Fruit fly (Drosophila melanogaster) whole organism, wandering third instar larva: ENCODE data around the gene CG13901.

Experiments
- CrebA ChIP-seq: fragments of 200-800 bp; sonication (Bioruptor generic); optimal IDR thresholded peaks from 2 replicates; lab custom pipeline; 2016; ENCODE audit warnings: missing biosample characterization, mild to moderate bottlenecking, missing genetic modification characterization, borderline replicate concordance
- Myc ChIP-seq: fragments of >200 bp; optimal IDR thresholded peaks from 2 replicates; lab custom pipeline; 2017
- N ChIP-seq: fragments of >200 bp; optimal IDR thresholded peaks from 2 replicates; lab custom pipeline; 2018; ENCODE audit warnings: missing biosample characterization, missing external identifiers, missing genetic modification characterization
- Rel ChIP-seq, 2 experiments: fragments of 200-800 bp; sonication (Bioruptor generic) in 1 of 2; optimal IDR thresholded peaks; 2 replicates in 1 of 2; 3 replicates in 1 of 2; lab custom pipeline; 2016 to 2019; ENCODE audit warnings: mild to moderate bottlenecking in 2 of 2, missing biosample characterization in 2 of 2, missing genetic modification characterization in 2 of 2, moderate library complexity in 1 of 2
- usp ChIP-seq: fragments of >200 bp; optimal IDR thresholded peaks from 2 replicates; lab custom pipeline; 2017; ENCODE audit warnings: missing biosample characterization, missing genetic modification characterization

- TF ChIP-seq N (GFP tag; lab: Kevin White, UChicago) (no peak), Myc (lab: Kevin White, UChicago) (no peak), Rel (GFP tag; optimal IDR thresholded peaks at IDR 0.05; lab: Kevin White, UChicago) (no peak), Rel (tag; optimal IDR thresholded peaks at IDR 0.05; lab: Kevin White, UChicago) (no peak), CrebA (no peak), usp (GFP tag; lab: Kevin White, UChicago) (no peak)
Measured at dm6 chr3L:876087-876486, 38.5 kb upstream of the CG13901 start.
